Worm (Caenorhabditis elegans) whole organism, L2 larva: Measurements from ENCODE around the gene C15B12.1.

Source experiments
- C34F6.9 ChIP-seq: fragments of 150-350 bp; optimal IDR thresholded peaks from 2 replicates; lab custom pipeline; 2014; ENCODE audit warnings: missing biosample characterization, missing genetic modification characterization
- F13H6.1 ChIP-seq: sonication (generic microtip); optimal IDR thresholded peaks from 2 replicates; lab custom pipeline; 2016; ENCODE audit warnings: missing genetic modification characterization, missing compliant biosample characterization
- R02D3.7 ChIP-seq: fragments of 150-350 bp; optimal IDR thresholded peaks from 2 replicates; lab custom pipeline; 2014; ENCODE audit warnings: missing biosample characterization, missing genetic modification characterization
- Y55F3AM.14 ChIP-seq: fragments of 200-800 bp; sonication (Bioruptor generic); optimal IDR thresholded peaks from 2 replicates; lab custom pipeline; 2018; ENCODE audit warnings: mild to moderate bottlenecking, missing genetic modification characterization, missing compliant biosample characterization
- ZK546.5 ChIP-seq: sonication (generic microtip); optimal IDR thresholded peaks from 2 replicates; lab custom pipeline; 2017; ENCODE audit warnings: missing biosample characterization, missing genetic modification characterization
- alr-1 ChIP-seq: fragments of 150-350 bp; optimal IDR thresholded peaks from 2 replicates; lab custom pipeline; 2014; ENCODE audit warnings: missing biosample characterization, missing genetic modification characterization
- ama-1 ChIP-seq: fragments of 150-350 bp; optimal IDR thresholded peaks from 2 replicates; lab custom pipeline; 2018; ENCODE audit warnings: inconsistent platforms
- blmp-1 ChIP-seq: sonication (generic microtip); optimal IDR thresholded peaks from 2 replicates; lab custom pipeline; 2017; ENCODE audit warnings: missing genetic modification characterization, mild to moderate bottlenecking, missing compliant biosample characterization, antibody characterized with exemption, moderate library complexity; ENCODE audit not compliant: insufficient read depth
- ceh-16 ChIP-seq: fragments of 150-350 bp; optimal IDR thresholded peaks from 2 replicates; lab custom pipeline; 2014; ENCODE audit warnings: missing biosample characterization, missing genetic modification characterization
- ceh-82 ChIP-seq: fragments of 150-350 bp; optimal IDR thresholded peaks from 2 replicates; lab custom pipeline; 2014; ENCODE audit warnings: missing biosample characterization, missing genetic modification characterization
- crh-2 ChIP-seq: sonication (generic microtip); optimal IDR thresholded peaks from 2 replicates; lab custom pipeline; 2017; ENCODE audit warnings: missing biosample characterization, missing genetic modification characterization
- dmd-4 ChIP-seq: sonication (generic microtip); optimal IDR thresholded peaks from 2 replicates; lab custom pipeline; 2017; ENCODE audit warnings: missing biosample characterization, missing genetic modification characterization
- egl-27 ChIP-seq: sonication (generic microtip); optimal IDR thresholded peaks from 3 replicates; lab custom pipeline; 2017; ENCODE audit warnings: missing biosample characterization, missing genetic modification reagents, missing genetic modification characterization
- elt-3 ChIP-seq: sonication (generic microtip); optimal IDR thresholded peaks from 2 replicates; lab custom pipeline; 2017; ENCODE audit warnings: missing biosample characterization, missing genetic modification characterization
- fos-1 ChIP-seq: fragments of 150-350 bp; optimal IDR thresholded peaks from 2 replicates; lab custom pipeline; 2014; ENCODE audit warnings: missing biosample characterization, missing genetic modification characterization
- gmeb-1 ChIP-seq: fragments of 150-350 bp; optimal IDR thresholded peaks from 2 replicates; lab custom pipeline; 2014; ENCODE audit warnings: missing biosample characterization, missing genetic modification characterization
- lin-11 ChIP-seq: fragments of 150-350 bp; sonication (generic microtip); optimal IDR thresholded peaks from 2 replicates; lab custom pipeline; 2014; ENCODE audit warnings: missing biosample characterization, missing genetic modification characterization, inconsistent platforms, mixed read lengths
- lin-13 ChIP-seq: fragments of 150-350 bp; optimal IDR thresholded peaks from 2 replicates; lab custom pipeline; 2014; ENCODE audit warnings: missing biosample characterization, missing genetic modification reagents, missing genetic modification characterization
- lsy-2 ChIP-seq, 2 experiments: fragments of 150-350 bp in 1 of 2; sonication (generic microtip) in 1 of 2; optimal IDR thresholded peaks; 2 replicates each; lab custom pipeline; 2014 to 2017; ENCODE audit warnings: missing biosample characterization in 2 of 2, missing genetic modification characterization in 2 of 2
- mab-5 ChIP-seq: fragments of 150-350 bp; optimal IDR thresholded peaks from 2 replicates; lab custom pipeline; 2014; ENCODE audit warnings: missing biosample characterization, missing genetic modification characterization
- mbf-1 ChIP-seq: sonication (generic microtip); optimal IDR thresholded peaks from 2 replicates; lab custom pipeline; 2017; ENCODE audit warnings: missing biosample characterization, missing genetic modification characterization
- mdl-1 ChIP-seq, 2 experiments: fragments of 150-350 bp in 1 of 2; sonication (generic microtip) in 1 of 2; optimal IDR thresholded peaks; 2 replicates each; lab custom pipeline; 2017; ENCODE audit warnings: missing biosample characterization in 2 of 2, missing genetic modification characterization in 2 of 2
- nhr-10 ChIP-seq: sonication (generic microtip); optimal IDR thresholded peaks from 2 replicates; lab custom pipeline; 2017; ENCODE audit warnings: missing biosample characterization, missing genetic modification characterization
- nhr-11 ChIP-seq: fragments of 150-350 bp; optimal IDR thresholded peaks from 2 replicates; lab custom pipeline; 2014; ENCODE audit warnings: missing biosample characterization, missing genetic modification characterization
- nhr-129 ChIP-seq: fragments of 150-350 bp; optimal IDR thresholded peaks from 2 replicates; lab custom pipeline; 2014; ENCODE audit warnings: missing biosample characterization, missing genetic modification characterization
- nhr-21 ChIP-seq: fragments of 150-350 bp; optimal IDR thresholded peaks from 2 replicates; lab custom pipeline; 2014; ENCODE audit warnings: missing biosample characterization, missing genetic modification characterization
- nhr-23 ChIP-seq: fragments of 150-350 bp; optimal IDR thresholded peaks from 2 replicates; lab custom pipeline; 2014; ENCODE audit warnings: missing biosample characterization, missing genetic modification reagents, missing genetic modification characterization
- nhr-237 ChIP-seq: fragments of 150-350 bp; optimal IDR thresholded peaks from 2 replicates; lab custom pipeline; 2014; ENCODE audit warnings: missing biosample characterization, missing genetic modification characterization
- nhr-25 ChIP-seq: fragments of 150-350 bp; sonication (generic microtip); optimal IDR thresholded peaks from 3 replicates; lab custom pipeline; 2014; ENCODE audit warnings: missing biosample characterization, missing genetic modification characterization
- nhr-6 ChIP-seq: fragments of 150-350 bp; optimal IDR thresholded peaks from 2 replicates; lab custom pipeline; 2014; ENCODE audit warnings: missing biosample characterization, missing genetic modification characterization
- nhr-77 ChIP-seq: fragments of 150-350 bp; optimal IDR thresholded peaks from 2 replicates; lab custom pipeline; 2014; ENCODE audit warnings: missing biosample characterization, missing genetic modification characterization
- peb-1 ChIP-seq: fragments of 150-350 bp; optimal IDR thresholded peaks from 2 replicates; lab custom pipeline; 2014; ENCODE audit warnings: missing biosample characterization, missing genetic modification characterization
- sem-4 ChIP-seq: fragments of 150-350 bp; optimal IDR thresholded peaks from 2 replicates; lab custom pipeline; 2014; ENCODE audit warnings: missing biosample characterization, missing genetic modification reagents, missing genetic modification characterization
- snpc-4 ChIP-seq: fragments of 150-350 bp; optimal IDR thresholded peaks from 2 replicates; lab custom pipeline; 2014; ENCODE audit warnings: missing biosample characterization, missing genetic modification characterization
- unc-55 ChIP-seq: fragments of 150-350 bp; sonication (generic microtip); optimal IDR thresholded peaks from 3 replicates; lab custom pipeline; 2014; ENCODE audit warnings: missing biosample characterization, missing genetic modification reagents, missing genetic modification characterization
- unc-62 ChIP-seq: fragments of 150-350 bp; optimal IDR thresholded peaks from 2 replicates; lab custom pipeline; 2014; ENCODE audit warnings: missing biosample characterization, missing genetic modification reagents, missing genetic modification characterization
- ztf-11 ChIP-seq: sonication (generic microtip); optimal IDR thresholded peaks from 2 replicates; lab custom pipeline; 2017; ENCODE audit warnings: missing biosample characterization, missing genetic modification characterization

The C15B12.1 gene

DNA sequence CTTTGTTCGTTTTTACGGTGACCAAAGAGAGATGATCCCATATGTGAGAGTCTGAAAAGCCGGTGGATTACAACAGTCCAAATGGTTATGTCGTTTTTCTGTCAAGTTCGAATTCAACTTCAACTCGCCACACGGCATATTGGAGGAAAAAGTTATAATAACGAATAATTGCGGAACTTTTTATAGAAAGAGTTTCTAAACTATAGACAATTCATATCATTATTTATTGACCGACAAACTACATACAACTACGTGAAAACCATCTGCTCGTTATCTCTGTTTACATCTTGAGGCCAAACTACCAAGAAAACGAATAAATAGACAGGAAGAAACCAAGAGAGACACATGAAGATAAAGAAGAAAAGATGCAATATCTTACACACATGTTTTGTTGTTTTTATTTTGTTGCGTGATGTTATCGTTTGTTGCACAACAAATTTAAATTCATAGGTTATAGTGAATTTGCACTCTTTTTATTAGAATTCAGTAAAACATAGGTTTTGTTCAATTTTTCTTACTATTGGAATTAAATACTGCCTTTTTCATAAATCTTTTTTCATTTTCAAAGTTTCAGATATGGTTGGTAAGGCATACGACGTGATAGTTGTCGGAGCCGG, 2.8 kb upstream of the C15B12.1 start, which contains the start of the genes C15B12.4 and C15B12.8:
TSS of gene C15B12.4 (minus strand) at position 51 of the 617 bp plus-strand sequence.
TSS of gene C15B12.8 (plus strand) at position 567 of the 617 bp plus-strand sequence.
- TF ChIP-seq blmp-1 (tag; lab: Kevin White, UChicago) (no peak), ZK546.5 (no peak), dmd-4 (no peak), lin-13 (GFP tag; lab: Kevin White, UChicago) (no peak), nhr-129 (tag; lab: Kevin White, UChicago) (no peak), nhr-23 (tag; lab: Kevin White, UChicago) (no peak), mbf-1 (tag; lab: Kevin White, UChicago) (no peak), F13H6.1 (tag; lab: Kevin White, UChicago) (no peak), nhr-77 (no peak), nhr-237 (tag; lab: Kevin White, UChicago) (no peak), peb-1 (no peak), R02D3.7 (tag; lab: Kevin White, UChicago) (no peak)

ce11 chrX:6484780-6485179, 8.2 kb downstream of the C15B12.1 start, which contains the start of gene gar-1:
TSS of gene gar-1 (minus strand) at chrX:6484880.
- no peak for TF ChIP-seq peb-1

- no peak for TF ChIP-seq egl-27 (tag; lab: Kevin White, UChicago)
- no peak for TF ChIP-seq mbf-1 (tag; lab: Kevin White, UChicago)
- TF ChIP-seq nhr-237 (tag; lab: Kevin White, UChicago): no peak
- TF ChIP-seq ZK546.5: no peak
- no peak for TF ChIP-seq nhr-10 (tag; lab: Kevin White, UChicago)
- TF ChIP-seq blmp-1 (tag; lab: Kevin White, UChicago): no peak
- no peak for TF ChIP-seq ama-1 (lab: Kevin White, UChicago)
- no peak for TF ChIP-seq ztf-11 (tag; lab: Kevin White, UChicago)
- TF ChIP-seq mab-5 (tag; lab: Kevin White, UChicago): no peak
- no peak for TF ChIP-seq ceh-16
- no peak for TF ChIP-seq nhr-11 (tag; lab: Kevin White, UChicago)
- no peak for TF ChIP-seq nhr-25 (tag; lab: Kevin White, UChicago)
- no peak for TF ChIP-seq dmd-4
- no peak for TF ChIP-seq elt-3 (tag; lab: Kevin White, UChicago)
Measured at ce11 chrX:6499736-6500135, 23.1 kb downstream of the C15B12.1 start, which contains the start of gene actl-1. TSS of gene actl-1 (minus strand) at chrX:6499836.

DNA sequence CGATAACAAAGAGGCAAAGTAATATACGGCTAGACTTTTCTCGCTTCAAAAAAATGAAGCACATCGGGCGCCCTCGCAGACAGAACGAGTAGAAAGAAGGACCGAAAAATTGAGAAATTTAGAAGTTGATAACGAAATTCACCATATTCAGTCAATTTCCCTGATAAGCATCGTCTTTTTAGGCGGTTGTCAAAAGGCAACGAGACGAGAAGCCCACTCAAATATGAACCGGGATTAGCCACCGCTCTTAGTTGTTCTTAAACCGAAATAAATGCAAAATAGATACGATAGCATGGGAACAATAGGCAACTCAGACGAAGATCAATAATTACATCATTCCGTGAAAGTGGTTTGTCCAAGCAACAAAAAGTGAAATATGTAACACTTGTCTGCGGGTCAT, 26.5 kb downstream of the C15B12.1 start:
- TF ChIP-seq fos-1 (peak; percentile 20), ztf-11 (tag; lab: Kevin White, UChicago) (no peak)

DNA sequence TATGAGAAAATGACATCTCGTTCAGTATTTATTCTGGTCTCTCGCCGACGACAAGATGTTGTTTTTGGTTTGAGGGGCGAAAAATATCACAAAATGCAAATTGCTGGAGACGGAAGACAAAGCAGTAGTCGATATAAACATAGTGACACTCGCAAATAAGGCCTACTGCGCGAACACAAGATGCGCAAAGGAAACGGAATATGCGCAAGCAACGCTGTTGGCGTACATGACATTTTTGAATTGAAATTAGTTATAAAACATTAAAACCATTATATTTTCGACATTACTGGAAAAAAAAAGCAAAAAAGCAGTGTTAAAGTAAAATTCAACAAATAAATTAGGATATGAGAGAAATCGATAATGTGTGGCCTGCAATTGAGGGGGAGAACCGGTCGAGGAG, 28.4 kb downstream of the C15B12.1 start, which contains the start of gene cdf-1:
TSS of gene cdf-1 (minus strand) at position 136 of the 400 bp plus-strand sequence.
- TF ChIP-seq mab-5 (tag; lab: Kevin White, UChicago): no peak
- TF ChIP-seq nhr-129 (tag; lab: Kevin White, UChicago): peak; percentile 51
- TF ChIP-seq mbf-1 (tag; lab: Kevin White, UChicago): no peak
- TF ChIP-seq nhr-6 (tag; lab: Kevin White, UChicago): peak; percentile 5
- no peak for TF ChIP-seq nhr-21 (tag; lab: Kevin White, UChicago)
- TF ChIP-seq lsy-2 (tag; optimal IDR thresholded peaks at IDR 0.05; lab: Kevin White, UChicago): peak in 1 of 2 experiments; percentile 33
- peak; percentile 27 for TF ChIP-seq lin-13 (GFP tag; lab: Kevin White, UChicago)
- no peak for TF ChIP-seq dmd-4
- TF ChIP-seq ceh-16: no peak
- no peak for TF ChIP-seq sem-4 (tag; lab: Kevin White, UChicago)
- no peak for TF ChIP-seq egl-27 (tag; lab: Kevin White, UChicago)
- TF ChIP-seq elt-3 (tag; lab: Kevin White, UChicago): no peak
- TF ChIP-seq snpc-4: no peak
- TF ChIP-seq unc-55 (GFP tag; lab: Kevin White, UChicago): peak; percentile 41
- no peak for TF ChIP-seq C34F6.9 (tag; lab: Kevin White, UChicago)
- TF ChIP-seq peb-1: no peak
- no peak for TF ChIP-seq lin-11
- TF ChIP-seq unc-62: no peak
- no peak for TF ChIP-seq nhr-11 (tag; lab: Kevin White, UChicago)

ce11 chrX:6505662-6506061, 29.1 kb downstream of the C15B12.1 start, which contains the start of gene glr-8:
TSS of gene glr-8 (plus strand) at chrX:6505980.
- no peak for TF ChIP-seq ceh-16
- no peak for TF ChIP-seq gmeb-1
- TF ChIP-seq nhr-237 (tag; lab: Kevin White, UChicago): no peak
- no peak for TF ChIP-seq crh-2 (tag; lab: Kevin White, UChicago)
- no peak for TF ChIP-seq alr-1
- TF ChIP-seq Y55F3AM.14 (GFP tag; lab: Kevin White, UChicago): no peak
- no peak for TF ChIP-seq ceh-82
- TF ChIP-seq snpc-4: no peak
- no peak for TF ChIP-seq mdl-1 (tag; optimal IDR thresholded peaks at IDR 0.05; lab: Kevin White, UChicago)
- no peak for TF ChIP-seq lsy-2 (tag; optimal IDR thresholded peaks at IDR 0.05; lab: Kevin White, UChicago)
- TF ChIP-seq nhr-10 (tag; lab: Kevin White, UChicago): no peak
